Worm (Caenorhabditis elegans): ENCODE results near the gene scl-6.

ce11 chrIV:13028746-13029673 is 39.5 kb upstream of the scl-6 start:
- TF ChIP-seq him-1 (tag; optimal IDR thresholded peaks at IDR 0.05): no peak
- no peak for TF ChIP-seq W03F9.2 (tag; optimal IDR thresholded peaks at IDR 0.05)
- TF ChIP-seq dao-5 (tag; optimal IDR thresholded peaks at IDR 0.05): no peak

All from whole organism, L4/young adult.